Fruit fly (Drosophila melanogaster): Measurements from ENCODE around the gene CG11594.

The CG11594 gene

dm6 chr3L:4040247-4040925 is 14.6 kb upstream of the CG11594 start, which contains the start of the genes CG11593 and Rcd5 (continued):
- TF ChIP-seq CG2199 (GFP tag; IDR thresholded peaks at IDR 0.05) (0 out of 3 replicates have a peak, but pooled peaks have one; percentile 56), Lim3 (GFP tag; IDR thresholded peaks at IDR 0.05) (0 out of 2 replicates have a peak, but pooled peaks have one; percentile 14), CG11093 (GFP tag; IDR thresholded peaks at IDR 0.05) (peak; percentile 78; the same call in 2 of the 3 replicates), hkb (optimal IDR thresholded peaks at IDR 0.05) (peak; percentile 88), hkb (GFP tag; IDR thresholded peaks at IDR 0.05) (peak; percentile 47), tup (GFP tag; optimal IDR thresholded peaks at IDR 0.05) (peak; percentile 38), CG10274 (GFP tag; optimal IDR thresholded peaks at IDR 0.05) (no peak), E2f1 (GFP tag; IDR thresholded peaks at IDR 0.05) (peak; percentile 83), CG18011 (GFP tag; optimal IDR thresholded peaks at IDR 0.05) (no peak), tll (GFP tag; optimal IDR thresholded peaks at IDR 0.05) (peak in 1 of 2 experiments; percentile 11), ara (GFP tag; IDR thresholded peaks at IDR 0.05) (peak; percentile 73), CG4360 (GFP tag; IDR thresholded peaks at IDR 0.05) (peak; percentile 100), psq (GFP tag; optimal IDR thresholded peaks at IDR 0.05) (peak; percentile 16), Blimp-1 (GFP tag; optimal IDR thresholded peaks at IDR 0.05) (no peak), dm (GFP tag; optimal IDR thresholded peaks at IDR 0.05) (peak; percentile 38), CG2129 (GFP tag; IDR thresholded peaks at IDR 0.05; ENCODE audit: partially characterized antibody) (no peak), NK7.1 (GFP tag; optimal IDR thresholded peaks at IDR 0.05) (no peak), CG10267 (tag; optimal IDR thresholded peaks at IDR 0.05) (peak; percentile 98), Myb (GFP tag; optimal IDR thresholded peaks at IDR 0.05) (no peak), nerfin-1 (tag; optimal IDR thresholded peaks at IDR 0.05) (no peak), CG12391 (tag; optimal IDR thresholded peaks at IDR 0.05) (no peak), her (GFP tag; optimal IDR thresholded peaks at IDR 0.05) (no peak), fd102C (GFP tag; optimal IDR thresholded peaks at IDR 0.05) (no peak), CG7372 (GFP tag; IDR thresholded peaks at IDR 0.05) (peak; percentile 79), stc (GFP tag; IDR thresholded peaks at IDR 0.05) (peak; percentile 67; the same call in 1 of the 2 replicates), tgo (GFP tag; IDR thresholded peaks at IDR 0.05) (peak; percentile 84), CG8281 (tag; optimal IDR thresholded peaks at IDR 0.05) (no peak), rib (GFP tag; IDR thresholded peaks at IDR 0.05) (0 out of 2 replicates have a peak, but pooled peaks have one; percentile 31), Hmr (GFP tag; optimal IDR thresholded peaks at IDR 0.05) (peak; percentile 80), MESR4 (GFP tag; optimal IDR thresholded peaks at IDR 0.05) (peak; percentile 98), jigr1 (GFP tag; IDR thresholded peaks at IDR 0.05) (peak; percentile 63; the same call in 1 of the 3 replicates), lbe (GFP tag; optimal IDR thresholded peaks at IDR 0.05) (no peak), CG4404 (GFP tag; IDR thresholded peaks at IDR 0.05) (peak; percentile 80), zen (tag; optimal IDR thresholded peaks at IDR 0.05) (peak; percentile 52), HLH3B (GFP tag; IDR thresholded peaks at IDR 0.05) (peak; percentile 76), seq (GFP tag; IDR thresholded peaks at IDR 0.05) (peak; percentile 57; the same call in 1 of the 2 replicates), fd96Cb (tag; optimal IDR thresholded peaks at IDR 0.05) (peak; percentile 47), CG8359 (GFP tag; optimal IDR thresholded peaks at IDR 0.05; ENCODE audit: borderline replicate concordance) (no peak), CG6765 (GFP tag; optimal IDR thresholded peaks at IDR 0.05) (no peak), zen2 (GFP tag; IDR thresholded peaks at IDR 0.05; ENCODE audit: partially characterized antibody) (no peak), CG10979 (tag; optimal IDR thresholded peaks at IDR 0.05) (peak; percentile 48), CG11560 (tag; IDR thresholded peaks at IDR 0.05) (peak; percentile 77; the same call in 2 of the 3 replicates), B-H2 (GFP tag; optimal IDR thresholded peaks at IDR 0.05) (no peak), CG6813 (GFP tag; optimal IDR thresholded peaks at IDR 0.05) (no peak), CG31365 (tag; optimal IDR thresholded peaks at IDR 0.05) (no peak), GATAe (GFP tag; conservative IDR thresholded peaks at IDR 0.05) (peak; percentile 70), hth (optimal IDR thresholded peaks at IDR 0.05) (no peak), Spps (tag; optimal IDR thresholded peaks at IDR 0.05) (peak; percentile 41), sr (GFP tag; IDR thresholded peaks at IDR 0.05) (peak; percentile 54; the same call in 1 of the 3 replicates)

Measured in whole organism, embryonic.